Worm (Caenorhabditis elegans): ENCODE measurements around the gene atg-4.2.

DNA sequence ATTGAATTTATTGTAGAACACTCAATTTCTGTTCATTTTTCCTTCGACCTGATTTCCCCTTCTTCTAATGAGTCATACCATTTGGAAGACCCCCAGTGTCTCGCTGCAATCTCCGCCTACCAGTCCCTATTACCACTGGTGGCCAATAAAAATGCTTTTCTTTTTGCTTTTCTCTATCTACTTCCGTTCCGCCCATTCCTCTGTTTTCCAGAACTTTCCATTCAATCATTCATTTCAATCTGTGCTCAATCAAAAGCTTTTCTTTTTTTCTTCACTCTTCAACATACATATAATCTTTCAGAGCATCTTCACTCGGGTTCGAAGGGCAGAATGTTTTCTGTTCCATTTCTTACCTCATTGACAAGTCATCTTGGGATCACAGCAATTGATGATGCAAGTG lies 5.7 kb downstream of the atg-4.2 start, which contains the start of gene inx-8:
- no peak for TF ChIP-seq pha-4 (tag; optimal IDR thresholded peaks at IDR 0.05)
- TF ChIP-seq ceh-24 (tag; optimal IDR thresholded peaks at IDR 0.05), result no peak
- TF ChIP-seq ceh-22 (tag; optimal IDR thresholded peaks at IDR 0.05), result no peak

Measured in whole organism, late embryonic.